Fruit fly (Drosophila melanogaster): ENCODE data around the gene CG10405.

The CG10405 gene

dm6 chr3R:16497379-16497778, 43.1 kb downstream of the CG10405 start (continued):
- TF ChIP-seq bbx (GFP tag; IDR thresholded peaks at IDR 0.05; ENCODE audit: partially characterized antibody) (no peak), CG12942 (GFP tag; optimal IDR thresholded peaks at IDR 0.05) (peak; percentile 81), cwo (GFP tag; optimal IDR thresholded peaks at IDR 0.05) (peak; percentile 63), CG9817 (tag; optimal IDR thresholded peaks at IDR 0.05) (peak; percentile 83), CG18262 (tag; optimal IDR thresholded peaks at IDR 0.05) (peak; percentile 87), Hmx (GFP tag; optimal IDR thresholded peaks at IDR 0.05) (no peak), ara (GFP tag; IDR thresholded peaks at IDR 0.05) (peak; percentile 69; the same call in 1 of the 2 replicates), CG16815 (GFP tag; optimal IDR thresholded peaks at IDR 0.05) (peak; percentile 56), otp (GFP tag; IDR thresholded peaks at IDR 0.05) (peak; percentile 85), CG15073 (GFP tag; optimal IDR thresholded peaks at IDR 0.05) (peak; percentile 44), ranshi (GFP tag; IDR thresholded peaks at IDR 0.05) (peak; percentile 77), zen2 (GFP tag; IDR thresholded peaks at IDR 0.05; ENCODE audit: partially characterized antibody) (no peak), br (optimal IDR thresholded peaks at IDR 0.05) (no peak), NC2β (GFP tag; optimal IDR thresholded peaks at IDR 0.05) (peak; percentile 69), CG10267 (tag; optimal IDR thresholded peaks at IDR 0.05) (peak; percentile 84), usp (GFP tag; optimal IDR thresholded peaks at IDR 0.05) (no peak), Doc3 (GFP tag; IDR thresholded peaks at IDR 0.05; ENCODE audit: partially characterized antibody) (no peak), PHDP (tag; optimal IDR thresholded peaks at IDR 0.05) (peak; percentile 91), CG14050 (GFP tag; IDR thresholded peaks at IDR 0.05) (peak; percentile 83), CG1602 (GFP tag; optimal IDR thresholded peaks at IDR 0.05) (peak; percentile 84), yki (optimal IDR thresholded peaks at IDR 0.05) (no peak), ab (GFP tag; optimal IDR thresholded peaks at IDR 0.05) (no peak), CG1024 (GFP tag; IDR thresholded peaks at IDR 0.05) (peak; percentile 82), so (GFP tag; IDR thresholded peaks at IDR 0.05) (peak; percentile 78), CG30020 (tag; optimal IDR thresholded peaks at IDR 0.05) (no peak), Oaz (GFP tag; IDR thresholded peaks at IDR 0.05) (peak; percentile 62; the same call in 1 of the 2 replicates), chinmo (GFP tag; IDR thresholded peaks at IDR 0.05; ENCODE audit: partially characterized antibody) (no peak), Sox100B (GFP tag; optimal IDR thresholded peaks at IDR 0.05) (peak; percentile 76), HLHmδ (GFP tag; optimal IDR thresholded peaks at IDR 0.05) (no peak), CG6854 (GFP tag; optimal IDR thresholded peaks at IDR 0.05) (peak; percentile 73), CG12744 (GFP tag; optimal IDR thresholded peaks at IDR 0.05) (peak; percentile 57), slp2 (GFP tag; optimal IDR thresholded peaks at IDR 0.05) (peak; percentile 55), repo (GFP tag; optimal IDR thresholded peaks at IDR 0.05) (peak; percentile 46), CG3838 (GFP tag; optimal IDR thresholded peaks at IDR 0.05) (peak; percentile 46), grn (GFP tag; optimal IDR thresholded peaks at IDR 0.05) (peak; percentile 12), CG5245 (GFP tag; optimal IDR thresholded peaks at IDR 0.05) (peak; percentile 90), CG4730 (GFP tag; IDR thresholded peaks at IDR 0.05) (peak; percentile 77), knrl (GFP tag; IDR thresholded peaks at IDR 0.05; ENCODE audit: partially characterized antibody) (no peak; the same call in 2 of the 3 replicates), fd3F (GFP tag; optimal IDR thresholded peaks at IDR 0.05) (peak; percentile 75), Xrp1 (GFP tag; IDR thresholded peaks at IDR 0.05) (peak; percentile 91), CG8290 (GFP tag; optimal IDR thresholded peaks at IDR 0.05) (no peak), CG8290 (tag; optimal IDR thresholded peaks at IDR 0.05) (no peak), psq (GFP tag; optimal IDR thresholded peaks at IDR 0.05) (peak; percentile 73), Med (GFP tag) (peak; percentile 95), CG7372 (GFP tag; IDR thresholded peaks at IDR 0.05) (peak; percentile 74), CG13894 (tag; optimal IDR thresholded peaks at IDR 0.05) (no peak), CG10321 (GFP tag; IDR thresholded peaks at IDR 0.05) (peak; percentile 62), nmo (GFP tag; optimal IDR thresholded peaks at IDR 0.05) (peak; percentile 85), CG6272 (GFP tag; IDR thresholded peaks at IDR 0.05) (peak; percentile 69), fru (optimal IDR thresholded peaks at IDR 0.05) (no peak), CG7556 (GFP tag; optimal IDR thresholded peaks at IDR 0.05) (peak; percentile 79), CG4707 (GFP tag; optimal IDR thresholded peaks at IDR 0.05) (peak; percentile 64), Rfx (GFP tag; IDR thresholded peaks at IDR 0.05) (peak; percentile 96)
